Fruit fly (Drosophila melanogaster) whole organism, larva: ENCODE data around the gene msl-1.

Source experiments
- noc ChIP-seq: fragments of 200-800 bp; sonication (Bioruptor generic); optimal IDR thresholded peaks from 3 replicates; lab custom pipeline; 2019; ENCODE audit warnings: missing biosample characterization, mild to moderate bottlenecking, missing genetic modification characterization, moderate library complexity

Gene msl-1

dm6 chr2L:18688646-18689296, at the start of gene msl-1:
TSS of gene msl-1 (minus strand) at chr2L:18688800.
- no peak for TF ChIP-seq noc (tag; lab: Kevin White, UChicago)

- no peak for TF ChIP-seq noc (tag; lab: Kevin White, UChicago)
Observed at dm6 chr2L:18737239-18737638, 48.6 kb upstream of the msl-1 start.

dm6 chr2L:18735553-18736167, 47.1 kb upstream of the msl-1 start:
- no peak for TF ChIP-seq noc (tag; lab: Kevin White, UChicago)

dm6 chr2L:18732760-18733530, 44.3 kb upstream of the msl-1 start:
- TF ChIP-seq noc (tag; lab: Kevin White, UChicago): no peak

dm6 chr2L:18732291-18732690, 43.7 kb upstream of the msl-1 start, which contains the start of gene CG10348:
TSS of gene CG10348 (minus strand) at chr2L:18732524.
- no peak for TF ChIP-seq noc (tag; lab: Kevin White, UChicago)

- TF ChIP-seq noc (tag; lab: Kevin White, UChicago): no peak
Observed at dm6 chr2L:18727986-18728385, 39.4 kb upstream of the msl-1 start.

- TF ChIP-seq noc (tag; lab: Kevin White, UChicago): no peak
Observed at dm6 chr2L:18724842-18725241, 36.2 kb upstream of the msl-1 start.

- no peak for TF ChIP-seq noc (tag; lab: Kevin White, UChicago)
Observed at dm6 chr2L:18719583-18719982, 31.0 kb upstream of the msl-1 start.

dm6 chr2L:18717365-18718011, 28.9 kb upstream of the msl-1 start:
- TF ChIP-seq noc (tag; lab: Kevin White, UChicago): no peak

dm6 chr2L:18714086-18714485, 25.5 kb upstream of the msl-1 start:
- TF ChIP-seq noc (tag; lab: Kevin White, UChicago): no peak

- TF ChIP-seq noc (tag; lab: Kevin White, UChicago): no peak
Observed at dm6 chr2L:18713686-18714085, 25.1 kb upstream of the msl-1 start, which contains the start of gene Irk3. TSS of gene Irk3 (minus strand) at chr2L:18713748.

- peak; percentile 46 for TF ChIP-seq noc (tag; lab: Kevin White, UChicago)
Observed at dm6 chr2L:18708239-18708891, 19.8 kb upstream of the msl-1 start, which contains the start of the genes Faf2 and Grip71. TSS of gene Faf2 (minus strand) at chr2L:18708688. TSS of gene Grip71 (plus strand) at chr2L:18708846.

- TF ChIP-seq noc (tag; lab: Kevin White, UChicago): no peak
Observed at dm6 chr2L:18707844-18708238, 19.2 kb upstream of the msl-1 start.

dm6 chr2L:18705617-18706046, 17.0 kb upstream of the msl-1 start, which contains the start of gene Jwa:
TSS of gene Jwa (minus strand) at chr2L:18705703.
- peak; percentile 93 for TF ChIP-seq noc (tag; lab: Kevin White, UChicago)
